Fruit fly (Drosophila melanogaster) whole organism, embryonic: ENCODE results near the gene CG44271.

Experiments
- CG11695 ChIP-seq: fragments of 200-800 bp; sonication (Bioruptor generic); IDR thresholded peaks from 3 replicates; pipeline ENCODE4 v1.3.6; 2022; ENCODE audit warnings: missing biosample characterization, missing genetic modification characterization
- CG7745 ChIP-seq: fragments of 200-800 bp; sonication (Bioruptor generic); optimal IDR thresholded peaks from 2 replicates; lab custom pipeline; 2018; ENCODE audit warnings: missing biosample characterization, mild to moderate bottlenecking, missing genetic modification characterization, moderate library complexity
- CG8478 ChIP-seq: fragments of >200 bp; optimal IDR thresholded peaks from 2 replicates; lab custom pipeline; 2018
- Dll ChIP-seq: fragments of 200-800 bp; sonication (Bioruptor generic); IDR thresholded peaks from 4 replicates; pipeline ENCODE4 v1.3.6; 2022; ENCODE audit warnings: missing biosample characterization, missing genetic modification characterization; ENCODE audit not compliant: partially characterized antibody
- Fer2 ChIP-seq: fragments of 200-800 bp; sonication (Bioruptor generic); optimal IDR thresholded peaks from 2 replicates; lab custom pipeline; 2018; ENCODE audit warnings: missing biosample characterization, mild to moderate bottlenecking, missing genetic modification characterization, moderate library complexity
- en ChIP-seq: fragments of 200-800 bp; sonication (Bioruptor generic); optimal IDR thresholded peaks from 2 replicates; lab custom pipeline; 2016; ENCODE audit warnings: missing biosample characterization, missing genetic modification characterization

DNA sequence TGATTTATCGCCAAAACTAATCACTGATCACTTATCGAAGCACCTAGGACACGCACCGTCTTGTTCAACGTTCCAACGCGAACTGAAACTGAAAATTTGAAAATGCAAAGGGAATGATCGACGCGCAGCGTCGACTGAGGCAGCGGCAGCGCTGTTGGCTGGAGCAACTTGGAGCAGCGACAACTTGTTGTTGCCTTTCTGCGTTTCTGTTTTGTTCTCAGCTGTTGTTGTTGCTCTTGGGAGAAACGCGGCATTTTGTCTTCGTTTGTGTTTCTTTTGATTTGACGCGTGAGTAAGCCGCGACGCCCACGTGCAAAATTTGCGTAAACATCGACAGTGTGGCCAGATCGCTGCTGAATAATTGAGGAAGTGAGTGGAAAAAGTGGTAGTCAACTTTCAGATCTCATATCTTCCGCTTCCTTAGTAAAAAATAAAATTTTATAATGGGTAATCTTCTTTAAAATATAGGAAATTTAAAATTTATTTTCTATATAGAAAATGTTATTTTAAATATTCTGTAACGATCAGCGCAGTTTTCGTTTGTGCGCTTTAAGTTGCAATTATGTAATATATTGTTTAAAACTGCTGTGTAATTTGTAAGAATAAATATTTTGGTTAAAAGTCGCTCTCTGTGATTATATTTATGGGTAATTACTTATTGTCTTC is 38.6 kb downstream of the CG44271 start, which contains the start of gene Tsp:
- no peak for TF ChIP-seq CG11695 (GFP tag; lab: Robert Waterston, UW)
- no peak for TF ChIP-seq Dll (GFP tag; lab: Robert Waterston, UW)
- TF ChIP-seq en (GFP tag; lab: Kevin White, UChicago), result no peak
- TF ChIP-seq CG7745, result no peak
- TF ChIP-seq CG8478 (lab: Kevin White, UChicago), result no peak
- TF ChIP-seq Fer2, result no peak
